Fruit fly (Drosophila melanogaster) whole organism, embryonic: ENCODE results near the gene Pgant7.

Experiments
- Bdp1 ChIP-seq: fragments of 200-800 bp; sonication (Bioruptor generic); optimal IDR thresholded peaks from 3 replicates; lab custom pipeline; 2016; ENCODE audit warnings: missing biosample characterization, missing genetic modification characterization
- BtbVII ChIP-seq: fragments of 200-800 bp; sonication (Bioruptor generic); optimal IDR thresholded peaks from 3 replicates; lab custom pipeline; 2017; ENCODE audit warnings: missing biosample characterization, mild to moderate bottlenecking, missing genetic modification characterization
- CG10209 ChIP-seq: fragments of 200-800 bp; sonication (Bioruptor generic); optimal IDR thresholded peaks from 3 replicates; lab custom pipeline; 2017; ENCODE audit warnings: missing biosample characterization, mild to moderate bottlenecking, missing genetic modification characterization, missing genetic modification reagents
- CG11560 ChIP-seq: fragments of 200-800 bp; sonication (Bioruptor generic); IDR thresholded peaks from 3 replicates; pipeline ENCODE4 v1.3.6; 2022; ENCODE audit warnings: missing biosample characterization, missing genetic modification characterization
- CG12155 ChIP-seq: fragments of 200-800 bp; sonication (Bioruptor generic); optimal IDR thresholded peaks from 3 replicates; lab custom pipeline; 2016; ENCODE audit warnings: missing biosample characterization, missing genetic modification characterization
- CG12391 ChIP-seq: fragments of 200-800 bp; sonication (Bioruptor generic); optimal IDR thresholded peaks from 3 replicates; lab custom pipeline; 2018; ENCODE audit warnings: missing biosample characterization, mild to moderate bottlenecking, missing genetic modification characterization, moderate library complexity
- CG15269 ChIP-seq: fragments of 200-800 bp; sonication (Bioruptor generic); optimal IDR thresholded peaks from 2 replicates; lab custom pipeline; 2018; ENCODE audit warnings: missing biosample characterization, mild to moderate bottlenecking, missing genetic modification characterization, moderate library complexity
- CG15696 ChIP-seq: fragments of 200-800 bp; sonication (Bioruptor generic); optimal IDR thresholded peaks from 2 replicates; lab custom pipeline; 2019; ENCODE audit warnings: missing biosample characterization, mild to moderate bottlenecking, missing genetic modification characterization, moderate library complexity
- CG17802 ChIP-seq: fragments of 200-800 bp; sonication (Bioruptor generic); optimal IDR thresholded peaks from 2 replicates; lab custom pipeline; 2018; ENCODE audit warnings: missing biosample characterization, mild to moderate bottlenecking, missing genetic modification characterization, moderate library complexity
- CG2120 ChIP-seq: fragments of 200-800 bp; sonication (Bioruptor generic); optimal IDR thresholded peaks from 3 replicates; lab custom pipeline; 2016; ENCODE audit warnings: missing biosample characterization, missing genetic modification characterization
- CG2199 ChIP-seq: fragments of 200-800 bp; sonication (Bioruptor generic); IDR thresholded peaks from 3 replicates; pipeline ENCODE4 v1.3.6; 2022; ENCODE audit warnings: missing biosample characterization, missing genetic modification characterization
- CG2875 ChIP-seq: fragments of 200-800 bp; sonication (Bioruptor generic); optimal IDR thresholded peaks from 2 replicates; lab custom pipeline; 2017; ENCODE audit warnings: missing biosample characterization, mild to moderate bottlenecking, missing genetic modification characterization, missing genetic modification reagents
- CG2889 ChIP-seq: fragments of 200-800 bp; sonication (Bioruptor generic); IDR thresholded peaks from 3 replicates; pipeline ENCODE4 v1.3.6; 2022; ENCODE audit warnings: missing biosample characterization, missing genetic modification characterization
- CG31224 ChIP-seq: fragments of 200-800 bp; sonication (Bioruptor generic); IDR thresholded peaks from 2 replicates; pipeline ENCODE4 v1.3.6; 2022; ENCODE audit warnings: missing biosample characterization, missing genetic modification characterization
- CG6254 ChIP-seq: fragments of 200-800 bp; sonication (Bioruptor generic); optimal IDR thresholded peaks from 3 replicates; lab custom pipeline; 2017; ENCODE audit warnings: mild to moderate bottlenecking, missing biosample characterization, missing genetic modification reagents, missing genetic modification characterization
- CG7271 ChIP-seq: fragments of 200-800 bp; sonication (Bioruptor generic); optimal IDR thresholded peaks from 2 replicates; lab custom pipeline; 2018; ENCODE audit warnings: missing biosample characterization, mild to moderate bottlenecking, missing genetic modification characterization, moderate library complexity
- CG7556 ChIP-seq: fragments of 200-800 bp; sonication (Bioruptor generic); optimal IDR thresholded peaks from 2 replicates; lab custom pipeline; 2017; ENCODE audit warnings: missing biosample characterization, mild to moderate bottlenecking, missing genetic modification characterization
- CG8765 ChIP-seq: fragments of 200-800 bp; sonication (Bioruptor generic); IDR thresholded peaks from 2 replicates; pipeline ENCODE4 v1.3.6; 2022; ENCODE audit warnings: missing biosample characterization, missing genetic modification characterization
- Dek ChIP-seq: fragments of 200-800 bp; sonication (Bioruptor generic); optimal IDR thresholded peaks from 3 replicates; lab custom pipeline; 2019; ENCODE audit warnings: missing biosample characterization, mild to moderate bottlenecking, missing genetic modification characterization, moderate library complexity
- Dll ChIP-seq: fragments of 200-800 bp; sonication (Bioruptor generic); IDR thresholded peaks from 4 replicates; pipeline ENCODE4 v1.3.6; 2022; ENCODE audit warnings: missing biosample characterization, missing genetic modification characterization; ENCODE audit not compliant: partially characterized antibody
- Dp ChIP-seq: fragments of 200-800 bp; sonication (Bioruptor generic); optimal IDR thresholded peaks from 2 replicates; lab custom pipeline; 2018; ENCODE audit warnings: missing biosample characterization, mild to moderate bottlenecking, missing genetic modification characterization, moderate library complexity
- Fer2 ChIP-seq: fragments of 200-800 bp; sonication (Bioruptor generic); optimal IDR thresholded peaks from 2 replicates; lab custom pipeline; 2018; ENCODE audit warnings: missing biosample characterization, mild to moderate bottlenecking, missing genetic modification characterization, moderate library complexity
- Gug ChIP-seq: fragments of 200-800 bp; sonication (Bioruptor generic); IDR thresholded peaks from 4 replicates; pipeline ENCODE4 v1.3.6; 2022; ENCODE audit warnings: missing biosample characterization, missing genetic modification characterization
- Hmr ChIP-seq: fragments of 200-800 bp; sonication (Bioruptor generic); optimal IDR thresholded peaks from 3 replicates; lab custom pipeline; 2017; ENCODE audit warnings: mild to moderate bottlenecking, missing biosample characterization, missing genetic modification reagents, missing genetic modification characterization
- Hr51 ChIP-seq, 2 experiments: fragments of 200-800 bp; sonication (Bioruptor generic); optimal IDR thresholded peaks; 2 replicates in 1 of 2; 3 replicates in 1 of 2; lab custom pipeline; 2016 to 2018; ENCODE audit warnings: missing biosample characterization in 2 of 2, missing genetic modification characterization in 2 of 2, mild to moderate bottlenecking in 1 of 2, moderate library complexity in 1 of 2
- NC2α ChIP-seq: fragments of 200-800 bp; sonication (Bioruptor generic); optimal IDR thresholded peaks from 2 replicates; lab custom pipeline; 2016; ENCODE audit warnings: missing biosample characterization, missing genetic modification characterization
- Optix ChIP-seq: fragments of 200-800 bp; sonication (Bioruptor generic); IDR thresholded peaks from 3 replicates; pipeline ENCODE4 v1.3.6; 2022; ENCODE audit warnings: missing biosample characterization, missing genetic modification characterization
- Scr ChIP-seq: fragments of 200-800 bp; sonication (Bioruptor generic); IDR thresholded peaks from 2 replicates; pipeline ENCODE4 v1.3.6; 2022; ENCODE audit warnings: missing biosample characterization, missing genetic modification characterization; ENCODE audit not compliant: partially characterized antibody
- Six4 ChIP-seq: fragments of 200-800 bp; sonication (Bioruptor generic); optimal IDR thresholded peaks from 2 replicates; lab custom pipeline; 2016; ENCODE audit warnings: missing biosample characterization, missing genetic modification characterization
- Sox102F ChIP-seq: fragments of 200-800 bp; sonication (Bioruptor generic); optimal IDR thresholded peaks from 2 replicates; lab custom pipeline; 2018; ENCODE audit warnings: missing biosample characterization, mild to moderate bottlenecking, missing genetic modification characterization, moderate library complexity
- Ssrp ChIP-seq: fragments of 200-800 bp; sonication (Bioruptor generic); optimal IDR thresholded peaks from 2 replicates; lab custom pipeline; 2018; ENCODE audit warnings: missing biosample characterization, mild to moderate bottlenecking, missing genetic modification characterization, moderate library complexity
- Stat92E ChIP-seq, 3 experiments: fragments of >200 bp in 2 of 3; fragments of 200-800 bp in 1 of 3; sonication (Bioruptor generic) in 1 of 3; optimal IDR thresholded peaks; 2 replicates each; lab custom pipeline; 2017 to 2019; ENCODE audit warnings: missing biosample characterization in 3 of 3, missing genetic modification characterization in 3 of 3, mild to moderate bottlenecking in 1 of 3, moderate library complexity in 1 of 3
- ara ChIP-seq: fragments of 200-800 bp; sonication (Bioruptor generic); IDR thresholded peaks from 2 replicates; pipeline ENCODE4 v1.3.6; 2022; ENCODE audit warnings: missing biosample characterization, missing genetic modification characterization
- ato ChIP-seq: fragments of 200-800 bp; sonication (Bioruptor generic); IDR thresholded peaks from 2 replicates; pipeline ENCODE4 v1.3.6; 2022; ENCODE audit warnings: missing biosample characterization, missing genetic modification characterization; ENCODE audit not compliant: partially characterized antibody
- cas ChIP-seq: fragments of 200-800 bp; sonication (Bioruptor generic); IDR thresholded peaks from 2 replicates; pipeline ENCODE4 v1.3.6; 2022; ENCODE audit warnings: missing biosample characterization, missing genetic modification characterization
- croc ChIP-seq: fragments of 200-800 bp; sonication (Bioruptor generic); conservative IDR thresholded peaks from 3 replicates; pipeline ENCODE4 v1.3.6; 2022; ENCODE audit warnings: missing biosample characterization, missing genetic modification characterization
- dm ChIP-seq: fragments of 200-800 bp; sonication (Bioruptor generic); optimal IDR thresholded peaks from 3 replicates; lab custom pipeline; 2016; ENCODE audit warnings: missing biosample characterization, missing genetic modification characterization
- fd64A ChIP-seq: fragments of 200-800 bp; sonication (Bioruptor generic); optimal IDR thresholded peaks from 3 replicates; lab custom pipeline; 2018; ENCODE audit warnings: missing biosample characterization, mild to moderate bottlenecking, missing genetic modification characterization
- ftz-f1 ChIP-seq: fragments of 200-800 bp; sonication (Bioruptor generic); optimal IDR thresholded peaks from 2 replicates; lab custom pipeline; 2016; ENCODE audit warnings: missing biosample characterization, missing genetic modification characterization
- fu2 ChIP-seq: fragments of 200-800 bp; sonication (Bioruptor generic); optimal IDR thresholded peaks from 2 replicates; lab custom pipeline; 2016; ENCODE audit warnings: missing biosample characterization, missing genetic modification characterization
- grn ChIP-seq: fragments of 200-800 bp; sonication (Bioruptor generic); optimal IDR thresholded peaks from 3 replicates; lab custom pipeline; 2017; ENCODE audit warnings: missing biosample characterization, missing genetic modification characterization
- kah ChIP-seq: fragments of 200-800 bp; sonication (Bioruptor generic); optimal IDR thresholded peaks from 2 replicates; lab custom pipeline; 2018; ENCODE audit warnings: missing biosample characterization, mild to moderate bottlenecking, missing genetic modification characterization
- ken ChIP-seq: fragments of 200-800 bp; sonication (Bioruptor generic); IDR thresholded peaks from 3 replicates; pipeline ENCODE4 v1.3.6; 2022; ENCODE audit warnings: missing biosample characterization, missing genetic modification characterization
- luna ChIP-seq: fragments of 200-800 bp; sonication (Bioruptor generic); optimal IDR thresholded peaks from 2 replicates; lab custom pipeline; 2016; ENCODE audit warnings: missing biosample characterization, missing genetic modification characterization
- mld ChIP-seq: fragments of 200-800 bp; sonication (Bioruptor generic); IDR thresholded peaks from 3 replicates; pipeline ENCODE4 v1.3.6; 2022; ENCODE audit warnings: missing biosample characterization, missing genetic modification characterization; ENCODE audit not compliant: partially characterized antibody
- pnt ChIP-seq: fragments of 200-800 bp; sonication (Bioruptor generic); optimal IDR thresholded peaks from 3 replicates; lab custom pipeline; 2016; ENCODE audit warnings: missing biosample characterization, missing genetic modification characterization
- schlank ChIP-seq: fragments of 200-800 bp; sonication (Bioruptor generic); optimal IDR thresholded peaks from 2 replicates; lab custom pipeline; 2018; ENCODE audit warnings: missing biosample characterization, mild to moderate bottlenecking, missing genetic modification characterization
- slp2 ChIP-seq: fragments of 200-800 bp; sonication (Bioruptor generic); optimal IDR thresholded peaks from 2 replicates; lab custom pipeline; 2016; ENCODE audit warnings: missing biosample characterization, missing genetic modification characterization
- so ChIP-seq: fragments of 200-800 bp; sonication (Bioruptor generic); IDR thresholded peaks from 3 replicates; pipeline ENCODE4 v1.3.6; 2022; ENCODE audit warnings: missing biosample characterization, missing genetic modification characterization
- trem ChIP-seq: fragments of 200-800 bp; optimal IDR thresholded peaks from 3 replicates; lab custom pipeline; 2019; ENCODE audit warnings: missing biosample characterization, mild to moderate bottlenecking, missing genetic modification characterization, moderate library complexity
- wdn ChIP-seq: fragments of 200-800 bp; sonication (Bioruptor generic); IDR thresholded peaks from 2 replicates; pipeline ENCODE4 v1.3.6; 2022; ENCODE audit warnings: missing biosample characterization, missing genetic modification characterization

Pgant7 gene

DNA sequence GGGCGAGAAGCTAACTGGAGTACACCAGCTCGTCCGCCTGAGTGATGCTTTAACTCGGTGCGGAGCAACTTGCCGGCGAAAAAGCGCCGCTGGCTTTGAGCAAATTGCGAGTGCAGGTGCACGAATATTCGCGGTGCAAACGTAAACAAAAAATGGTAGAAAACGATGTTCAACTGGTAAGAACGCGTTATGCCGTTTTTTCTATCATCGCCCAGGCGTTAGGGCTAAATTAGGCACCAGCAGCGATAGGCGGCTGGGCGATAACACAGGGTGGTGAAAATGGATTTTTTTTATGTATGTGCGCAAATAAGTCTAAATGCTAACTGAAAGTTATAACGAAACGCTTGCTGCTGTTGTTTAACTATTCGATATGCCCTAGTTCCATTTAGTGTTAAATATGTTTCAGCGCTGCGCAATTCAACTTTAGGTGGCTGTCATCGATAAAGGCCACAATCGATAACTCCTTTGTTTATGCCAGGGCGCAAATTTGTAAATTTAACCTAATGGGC lies at the start of gene Pgant7, which contains the start of gene Xrcc2 (continued):
- no peak for TF ChIP-seq so (GFP tag; lab: Robert Waterston, UW)
- peak; percentile 77 for TF ChIP-seq Dp
- TF ChIP-seq Bdp1 (GFP tag; lab: Kevin White, UChicago): no peak
- TF ChIP-seq NC2α: no peak
- no peak for TF ChIP-seq BtbVII (GFP tag; lab: Kevin White, UChicago)
- TF ChIP-seq Hr51 (GFP tag; optimal IDR thresholded peaks at IDR 0.05; lab: Kevin White, UChicago): no peak
- no peak for TF ChIP-seq Dek (tag; lab: Kevin White, UChicago)
- TF ChIP-seq Gug: no peak
- no peak for TF ChIP-seq wdn (GFP tag; lab: Robert Waterston, UW)
- no peak for TF ChIP-seq schlank (tag; lab: Kevin White, UChicago)
- TF ChIP-seq CG7271 (tag; lab: Kevin White, UChicago): no peak
- TF ChIP-seq Hmr (GFP tag; lab: Kevin White, UChicago): no peak
- TF ChIP-seq dm (GFP tag; lab: Kevin White, UChicago): no peak
- no peak for TF ChIP-seq Stat92E (GFP tag; optimal IDR thresholded peaks at IDR 0.05; lab: Kevin White, UChicago)
- TF ChIP-seq fu2 (GFP tag; lab: Kevin White, UChicago): no peak
- TF ChIP-seq Scr: peak; percentile 78
- TF ChIP-seq slp2: no peak
- no peak for TF ChIP-seq grn (GFP tag; lab: Kevin White, UChicago)
- TF ChIP-seq CG12155 (GFP tag; lab: Kevin White, UChicago): no peak
- no peak for TF ChIP-seq pnt (GFP tag; lab: Kevin White, UChicago)
- TF ChIP-seq CG11560 (tag; lab: Robert Waterston, UW): no peak
- TF ChIP-seq CG2889 (GFP tag; lab: Robert Waterston, UW): no peak
- no peak for TF ChIP-seq CG15696 (tag; lab: Kevin White, UChicago)
- TF ChIP-seq CG10209 (GFP tag; lab: Kevin White, UChicago): no peak
- TF ChIP-seq luna (GFP tag; lab: Kevin White, UChicago): no peak
- TF ChIP-seq Six4 (GFP tag; lab: Kevin White, UChicago): no peak
- TF ChIP-seq Optix (GFP tag; lab: Robert Waterston, UW): no peak
- TF ChIP-seq ara: no peak
- TF ChIP-seq kah (GFP tag; lab: Kevin White, UChicago): peak; percentile 67
- TF ChIP-seq CG31224 (GFP tag; lab: Robert Waterston, UW): no peak
- peak; percentile 86 for TF ChIP-seq Dll (GFP tag; lab: Robert Waterston, UW)
- no peak for TF ChIP-seq CG2875 (GFP tag; lab: Kevin White, UChicago)
- no peak for TF ChIP-seq ftz-f1
- no peak for TF ChIP-seq CG7556
- no peak for TF ChIP-seq CG8765 (GFP tag; lab: Robert Waterston, UW)
- TF ChIP-seq CG17802 (tag; lab: Kevin White, UChicago): no peak
- TF ChIP-seq trem (tag; lab: Kevin White, UChicago): peak; percentile 56
- no peak for TF ChIP-seq Sox102F (GFP tag; lab: Kevin White, UChicago)
- TF ChIP-seq Ssrp (tag; lab: Kevin White, UChicago): no peak
- no peak for TF ChIP-seq CG2120 (GFP tag; lab: Kevin White, UChicago)
- no peak for TF ChIP-seq CG12391 (tag; lab: Kevin White, UChicago)
- TF ChIP-seq croc (GFP tag; lab: Robert Waterston, UW): no peak
- no peak for TF ChIP-seq CG6254 (GFP tag; lab: Kevin White, UChicago)
- TF ChIP-seq ato (GFP tag; lab: Robert Waterston, UW): peak; percentile 44; the same call in 1 of the 2 replicates
- TF ChIP-seq ken (GFP tag; lab: Robert Waterston, UW): no peak
- TF ChIP-seq CG15269 (tag; lab: Kevin White, UChicago): no peak
- no peak for TF ChIP-seq CG2199 (GFP tag; lab: Robert Waterston, UW)
- TF ChIP-seq fd64A: no peak
- no peak for TF ChIP-seq cas (GFP tag; lab: Robert Waterston, UW)
- no peak for TF ChIP-seq Fer2 (tag; lab: Kevin White, UChicago)
- peak; percentile 48; the same call in 1 of the 3 replicates for TF ChIP-seq mld (GFP tag; lab: Robert Waterston, UW)
